Worm (Caenorhabditis elegans) whole organism, L4 larva: ENCODE data around the gene rexd-1.

Experiments used
- F37D6.2 ChIP-seq: sonication (generic microtip); optimal IDR thresholded peaks from 2 replicates; lab custom pipeline; 2016; ENCODE audit warnings: mild to moderate bottlenecking, missing genetic modification characterization, missing compliant biosample characterization
- F44E2.7 ChIP-seq: fragments of 200-800 bp; sonication (Bioruptor generic); IDR thresholded peaks from 2 replicates; pipeline ENCODE4 v2.1.2; 2022; ENCODE audit warnings: missing genetic modification characterization, missing compliant biosample characterization
- F49E8.2 ChIP-seq: sonication (generic microtip); optimal IDR thresholded peaks from 2 replicates; lab custom pipeline; 2016; ENCODE audit warnings: missing compliant biosample characterization, mild to moderate bottlenecking, missing genetic modification characterization, borderline replicate concordance
- R02D3.7 ChIP-seq: fragments of 150-350 bp; sonication (generic microtip); optimal IDR thresholded peaks from 3 replicates; lab custom pipeline; 2014; ENCODE audit warnings: missing biosample characterization, missing genetic modification characterization
- T20F7.1 ChIP-seq: fragments of 200-800 bp; sonication (Bioruptor generic); optimal IDR thresholded peaks from 2 replicates; lab custom pipeline; 2018; ENCODE audit warnings: mild to moderate bottlenecking, missing genetic modification characterization, missing compliant biosample characterization
- Y75B8A.6 ChIP-seq: fragments of 200-800 bp; sonication (Bioruptor generic); IDR thresholded peaks from 2 replicates; pipeline ENCODE4 v1.3.6; 2022; ENCODE audit warnings: missing genetic modification reagents, missing genetic modification characterization, missing compliant biosample characterization
- ama-1 ChIP-seq: fragments of 150-350 bp; optimal IDR thresholded peaks from 2 replicates; lab custom pipeline; 2014; ENCODE audit warnings: inconsistent platforms, mixed read lengths
- attf-4 ChIP-seq: sonication (generic microtip); optimal IDR thresholded peaks from 3 replicates; lab custom pipeline; 2017; ENCODE audit warnings: missing biosample characterization, missing genetic modification characterization
- ceh-32 ChIP-seq: sonication (generic microtip); optimal IDR thresholded peaks from 2 replicates; lab custom pipeline; 2016; ENCODE audit warnings: mild to moderate bottlenecking, missing genetic modification characterization, missing compliant biosample characterization; ENCODE audit not compliant: poor library complexity
- ceh-44 ChIP-seq: fragments of 200-800 bp; sonication (Bioruptor generic); IDR thresholded peaks from 2 replicates; pipeline ENCODE4 v1.3.6; 2022; ENCODE audit warnings: missing genetic modification reagents, missing genetic modification characterization, missing compliant biosample characterization
- ceh-62 ChIP-seq: sonication (generic microtip); optimal IDR thresholded peaks from 2 replicates; lab custom pipeline; 2017; ENCODE audit warnings: missing biosample characterization, missing genetic modification characterization
- ceh-82 ChIP-seq: sonication (generic microtip); optimal IDR thresholded peaks from 2 replicates; lab custom pipeline; 2017; ENCODE audit warnings: missing biosample characterization, missing genetic modification characterization
- cey-2 ChIP-seq: sonication (generic microtip); optimal IDR thresholded peaks from 3 replicates; lab custom pipeline; 2017; ENCODE audit warnings: missing genetic modification characterization, mild to moderate bottlenecking, missing compliant biosample characterization, antibody characterized with exemption, borderline replicate concordance; ENCODE audit not compliant: insufficient read depth
- daf-19 ChIP-seq: fragments of 200-800 bp; sonication (Bioruptor generic); conservative IDR thresholded peaks from 2 replicates; pipeline ENCODE4 v1.3.6; 2022; ENCODE audit warnings: missing genetic modification characterization, missing compliant biosample characterization
- dmd-9 ChIP-seq: fragments of 200-800 bp; sonication (Bioruptor generic); IDR thresholded peaks from 2 replicates; pipeline ENCODE4 v1.3.6; 2022; ENCODE audit warnings: missing genetic modification reagents, missing genetic modification characterization, missing compliant biosample characterization
- dpl-1 ChIP-seq: fragments of 150-350 bp; optimal IDR thresholded peaks from 2 replicates; lab custom pipeline; 2014; ENCODE audit warnings: missing biosample characterization, missing genetic modification reagents, missing genetic modification characterization
- duxl-1 ChIP-seq: sonication (generic microtip); optimal IDR thresholded peaks from 2 replicates; lab custom pipeline; 2016; ENCODE audit warnings: mild to moderate bottlenecking, missing genetic modification characterization, moderate library complexity, missing compliant biosample characterization; ENCODE audit not compliant: poor library complexity
- egl-43 ChIP-seq: fragments of 200-800 bp; sonication (Bioruptor generic); IDR thresholded peaks from 2 replicates; pipeline ENCODE4 v1.3.6; 2022; ENCODE audit warnings: missing genetic modification reagents, missing genetic modification characterization, missing compliant biosample characterization
- gei-8 ChIP-seq: fragments of 200-800 bp; sonication (Bioruptor generic); optimal IDR thresholded peaks from 2 replicates; lab custom pipeline; 2018; ENCODE audit warnings: mild to moderate bottlenecking, missing genetic modification characterization, missing compliant biosample characterization
- hmg-1.1 ChIP-seq: fragments of 200-800 bp; sonication (Bioruptor generic); IDR thresholded peaks from 2 replicates; pipeline ENCODE4 v1.3.6; 2022; ENCODE audit warnings: missing genetic modification reagents, missing genetic modification characterization, missing compliant biosample characterization
- lim-7 ChIP-seq: fragments of 200-800 bp; sonication (Bioruptor generic); IDR thresholded peaks from 2 replicates; pipeline ENCODE4 v1.3.6; 2022; ENCODE audit warnings: missing genetic modification characterization, missing compliant biosample characterization
- lin-1 ChIP-seq: fragments of 200-800 bp; sonication (Bioruptor generic); IDR thresholded peaks from 2 replicates; pipeline ENCODE4 v1.3.6; 2022; ENCODE audit warnings: missing genetic modification reagents, missing genetic modification characterization, missing compliant biosample characterization
- lin-13 ChIP-seq: fragments of 150-350 bp; optimal IDR thresholded peaks from 2 replicates; lab custom pipeline; 2014; ENCODE audit warnings: missing biosample characterization, missing genetic modification reagents, missing genetic modification characterization
- lin-15B ChIP-seq: fragments of 150-350 bp; sonication (generic microtip); optimal IDR thresholded peaks from 3 replicates; lab custom pipeline; 2014; ENCODE audit warnings: missing biosample characterization, missing genetic modification characterization
- lin-38 ChIP-seq: fragments of 200-800 bp; sonication (Bioruptor generic); IDR thresholded peaks from 2 replicates; pipeline ENCODE4 v1.3.6; 2022; ENCODE audit warnings: missing genetic modification reagents, missing genetic modification characterization, missing compliant biosample characterization
- lsy-2 ChIP-seq, 2 experiments: fragments of 150-350 bp in 1 of 2; sonication (generic microtip) in 1 of 2; optimal IDR thresholded peaks; 2 replicates each; lab custom pipeline; 2014 to 2017; ENCODE audit warnings: missing biosample characterization in 2 of 2, missing genetic modification characterization in 2 of 2
- madf-5 ChIP-seq, 2 experiments: fragments of 200-800 bp; sonication (Bioruptor generic); IDR thresholded peaks; 2 replicates each; pipeline ENCODE4 v1.3.6; 2022; ENCODE audit warnings: missing compliant biosample characterization in 2 of 2, missing genetic modification characterization in 2 of 2
- madf-9 ChIP-seq: fragments of 200-800 bp; sonication (Bioruptor generic); conservative IDR thresholded peaks from 2 replicates; pipeline ENCODE4 v1.3.6; 2022; ENCODE audit warnings: missing genetic modification reagents, missing genetic modification characterization, missing compliant biosample characterization
- mdt-29 ChIP-seq: fragments of 200-800 bp; sonication (Bioruptor generic); IDR thresholded peaks from 2 replicates; pipeline ENCODE4 v1.3.6; 2022; ENCODE audit warnings: missing genetic modification reagents, missing genetic modification characterization, missing compliant biosample characterization
- mes-2 ChIP-seq: sonication (generic microtip); optimal IDR thresholded peaks from 2 replicates; lab custom pipeline; 2016; ENCODE audit warnings: missing genotype, mild to moderate bottlenecking, missing genetic modification characterization, missing compliant biosample characterization; ENCODE audit not compliant: poor library complexity, severe bottlenecking
- nhr-10 ChIP-seq: fragments of 150-350 bp; optimal IDR thresholded peaks from 2 replicates; lab custom pipeline; 2014; ENCODE audit warnings: missing biosample characterization, missing genetic modification characterization
- nhr-102 ChIP-seq: sonication (generic microtip); optimal IDR thresholded peaks from 2 replicates; lab custom pipeline; 2016; ENCODE audit warnings: mild to moderate bottlenecking, missing genetic modification characterization, moderate library complexity, missing compliant biosample characterization
- nhr-41 ChIP-seq: fragments of 200-800 bp; sonication (Bioruptor generic); IDR thresholded peaks from 2 replicates; pipeline ENCODE4 v1.3.6; 2022; ENCODE audit warnings: missing genetic modification reagents, missing genetic modification characterization, missing compliant biosample characterization
- nhr-42 ChIP-seq: fragments of 200-800 bp; sonication (Bioruptor generic); IDR thresholded peaks from 2 replicates; pipeline ENCODE4 v1.3.6; 2022; ENCODE audit warnings: missing genetic modification characterization, missing compliant biosample characterization
- nhr-77 ChIP-seq: fragments of 150-350 bp; optimal IDR thresholded peaks from 2 replicates; lab custom pipeline; 2014; ENCODE audit warnings: missing biosample characterization, missing genetic modification characterization
- pha-4 ChIP-seq, 2 experiments: fragments of 150-350 bp in 1 of 2; fragments of 200-800 bp in 1 of 2; sonication (Bioruptor generic) in 1 of 2; IDR thresholded peaks in 1 of 2; optimal IDR thresholded peaks in 1 of 2; 2 replicates each; pipeline versions ENCODE4 v1.3.6 to Lab custom; 2014 to 2022; ENCODE audit warnings: missing genetic modification characterization in 2 of 2, missing genetic modification reagents in 2 of 2, missing biosample characterization in 1 of 2, missing compliant biosample characterization in 1 of 2
- pqm-1 ChIP-seq: sonication (generic microtip); optimal IDR thresholded peaks from 2 replicates; lab custom pipeline; 2017; ENCODE audit warnings: missing biosample characterization, missing genetic modification characterization
- rbr-2 ChIP-seq: sonication (generic microtip); optimal IDR thresholded peaks from 2 replicates; lab custom pipeline; 2016; ENCODE audit warnings: missing genotype, missing genetic modification characterization, missing compliant biosample characterization
- saeg-2 ChIP-seq: fragments of 200-800 bp; sonication (Bioruptor generic); IDR thresholded peaks from 2 replicates; pipeline ENCODE4 v1.3.6; 2022; ENCODE audit warnings: missing genetic modification reagents, missing genetic modification characterization, missing compliant biosample characterization
- sdz-12 ChIP-seq: fragments of 200-800 bp; sonication (Bioruptor generic); optimal IDR thresholded peaks from 2 replicates; lab custom pipeline; 2018; ENCODE audit warnings: mild to moderate bottlenecking, missing genetic modification characterization, missing compliant biosample characterization
- skn-1 ChIP-seq: fragments of 150-350 bp; optimal IDR thresholded peaks from 2 replicates; lab custom pipeline; 2014; ENCODE audit warnings: missing biosample characterization, missing genetic modification characterization
- snpc-1.2 ChIP-seq: fragments of 200-800 bp; sonication (Bioruptor generic); IDR thresholded peaks from 2 replicates; pipeline ENCODE4 v1.3.6; 2022; ENCODE audit warnings: missing genetic modification reagents, missing genetic modification characterization, missing compliant biosample characterization
- spr-3 ChIP-seq: fragments of 200-800 bp; sonication (Bioruptor generic); optimal IDR thresholded peaks from 2 replicates; lab custom pipeline; 2018; ENCODE audit warnings: mild to moderate bottlenecking, missing genetic modification characterization, missing compliant biosample characterization
- unc-39 ChIP-seq: sonication (generic microtip); optimal IDR thresholded peaks from 2 replicates; lab custom pipeline; 2017; ENCODE audit warnings: missing biosample characterization, missing genetic modification characterization
- unc-62 ChIP-seq, 3 experiments: fragments of 150-350 bp in 1 of 3; sonication (generic microtip); optimal IDR thresholded peaks in 2 of 3; peaks in 1 of 3; 1 replicate in 1 of 3; 2 replicates in 2 of 3; lab custom pipeline; 2014 to 2017; ENCODE audit warnings: missing biosample characterization in 3 of 3, missing genetic modification characterization in 3 of 3, missing genetic modification reagents in 3 of 3, missing genotype in 1 of 3
- zfp-2 ChIP-seq: sonication (generic microtip); optimal IDR thresholded peaks from 2 replicates; lab custom pipeline; 2016; ENCODE audit warnings: mild to moderate bottlenecking, missing genetic modification characterization, missing compliant biosample characterization
- ztf-11 ChIP-seq: fragments of 150-350 bp; optimal IDR thresholded peaks from 2 replicates; lab custom pipeline; 2014; ENCODE audit warnings: missing biosample characterization, missing genetic modification characterization
- ztf-7 ChIP-seq: fragments of 150-350 bp; optimal IDR thresholded peaks from 2 replicates; lab custom pipeline; 2014; ENCODE audit warnings: missing biosample characterization, missing genetic modification characterization

The rexd-1 gene

ce11 chrIII:1856679-1857078 is 22.4 kb downstream of the rexd-1 start:
- no peak for TF ChIP-seq skn-1
- no peak for TF ChIP-seq egl-43
- TF ChIP-seq rbr-2: no peak
- TF ChIP-seq F49E8.2 (tag; lab: Kevin White, UChicago): no peak
- no peak for TF ChIP-seq Y75B8A.6 (GFP tag; lab: Robert Waterston, UW)
- no peak for TF ChIP-seq dpl-1 (GFP tag; lab: Kevin White, UChicago)
- TF ChIP-seq ztf-11 (tag; lab: Kevin White, UChicago): no peak
- TF ChIP-seq F44E2.7 (GFP tag; lab: Robert Waterston, UW): no peak

DNA sequence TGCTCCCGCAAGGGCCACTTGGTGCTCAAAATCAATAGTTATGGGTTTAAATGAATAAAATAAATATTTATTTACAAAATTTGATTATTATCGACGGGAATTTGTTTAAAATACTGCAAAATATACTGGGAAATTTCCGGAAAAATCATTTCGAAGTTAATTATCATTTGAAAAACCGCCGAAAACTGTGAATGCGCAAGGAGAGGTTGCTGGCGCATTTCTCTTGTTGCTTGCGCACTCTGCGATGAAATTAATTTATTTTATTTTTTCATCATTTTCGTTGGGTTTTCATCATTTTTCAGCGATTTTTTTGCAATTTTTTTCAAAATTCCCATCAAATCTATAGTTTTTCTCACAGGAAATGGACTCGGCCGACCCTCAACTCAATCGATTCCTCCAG is 25.2 kb downstream of the rexd-1 start, which contains the start of gene ddp-1:
TSS of gene ddp-1 (plus strand) at position 357 of the 400 bp plus-strand sequence.
- TF ChIP-seq R02D3.7 (tag; lab: Kevin White, UChicago) (no peak), T20F7.1 (GFP tag; lab: Kevin White, UChicago) (peak; percentile 87), cey-2 (tag; lab: Kevin White, UChicago) (no peak), mdt-29 (peak; percentile 83), F49E8.2 (tag; lab: Kevin White, UChicago) (peak; percentile 92), pha-4 (GFP tag; IDR thresholded peaks at IDR 0.05; lab: Robert Waterston, UW) (peak; percentile 87), pha-4 (tag; optimal IDR thresholded peaks at IDR 0.05; lab: Kevin White, UChicago) (peak; percentile 96), F37D6.2 (tag; lab: Kevin White, UChicago) (peak; percentile 91), saeg-2 (GFP tag; lab: Robert Waterston, UW) (peak; percentile 93), lin-38 (peak; percentile 96), snpc-1.2 (peak; percentile 73; the same call in 1 of the 2 replicates), pqm-1 (tag; lab: Kevin White, UChicago) (peak; percentile 25), zfp-2 (peak; percentile 50), ztf-7 (tag; lab: Kevin White, UChicago) (peak; percentile 92), unc-39 (tag; lab: Kevin White, UChicago) (no peak), duxl-1 (tag; lab: Kevin White, UChicago) (peak; percentile 95), ceh-62 (tag; lab: Kevin White, UChicago) (no peak), nhr-77 (tag; lab: Kevin White, UChicago) (peak; percentile 95), dpl-1 (GFP tag; lab: Kevin White, UChicago) (peak; percentile 100), dmd-9 (peak; percentile 87), nhr-41 (GFP tag; lab: Robert Waterston, UW) (no peak), nhr-42 (peak; percentile 92), lim-7 (GFP tag; lab: Robert Waterston, UW) (peak; percentile 51; the same call in 1 of the 2 replicates), lin-15B (tag; lab: Kevin White, UChicago) (peak; percentile 82), spr-3 (GFP tag; lab: Kevin White, UChicago) (peak; percentile 94), lin-1 (GFP tag; lab: Robert Waterston, UW) (0 out of 2 replicates have a peak, but pooled peaks have one; percentile 51), unc-62 (GFP tag; optimal IDR thresholded peaks at IDR 0.05 in 1 of 2; lab: Kevin White, UChicago) (no peak), unc-62 (tag; optimal IDR thresholded peaks at IDR 0.05; lab: Kevin White, UChicago) (no peak), nhr-10 (no peak), nhr-102 (tag; lab: Kevin White, UChicago) (peak; percentile 95), gei-8 (GFP tag; lab: Kevin White, UChicago) (no peak), ceh-32 (peak; percentile 62), lsy-2 (tag; optimal IDR thresholded peaks at IDR 0.05; lab: Kevin White, UChicago) (peak; percentile 82 to 96), ceh-44 (0 out of 2 replicates have a peak, but pooled peaks have one; percentile 51), ceh-82 (no peak), attf-4 (tag; lab: Kevin White, UChicago) (peak; percentile 33), mes-2 (tag; lab: Kevin White, UChicago) (peak; percentile 95), daf-19 (peak; percentile 83), lin-13 (peak; percentile 96), madf-5 (GFP tag; IDR thresholded peaks at IDR 0.05; lab: Robert Waterston, UW) (no peak), madf-9 (peak; percentile 80; the same call in 1 of the 2 replicates), ama-1 (lab: Kevin White, UChicago) (peak; percentile 91), hmg-1.1 (GFP tag; lab: Robert Waterston, UW) (peak; percentile 91), sdz-12 (GFP tag; lab: Kevin White, UChicago) (peak; percentile 60)
